Worm (Caenorhabditis elegans) whole organism, L4/young adult: Measurements from ENCODE around the gene K07H8.2.

Source experiments
- W03F9.2 ChIP-seq: fragments of 150-350 bp; optimal IDR thresholded peaks from 2 replicates; lab custom pipeline; 2014; ENCODE audit warnings: missing biosample characterization, missing genetic modification characterization
- dao-5 ChIP-seq: sonication (generic microtip); optimal IDR thresholded peaks from 2 replicates; lab custom pipeline; 2016; ENCODE audit warnings: missing genotype, missing genetic modification characterization, moderate library complexity, missing compliant biosample characterization
- him-1 ChIP-seq: sonication (generic microtip); optimal IDR thresholded peaks from 2 replicates; lab custom pipeline; 2016; ENCODE audit warnings: missing genotype, missing genetic modification reagents, missing genetic modification characterization, missing compliant biosample characterization

DNA sequence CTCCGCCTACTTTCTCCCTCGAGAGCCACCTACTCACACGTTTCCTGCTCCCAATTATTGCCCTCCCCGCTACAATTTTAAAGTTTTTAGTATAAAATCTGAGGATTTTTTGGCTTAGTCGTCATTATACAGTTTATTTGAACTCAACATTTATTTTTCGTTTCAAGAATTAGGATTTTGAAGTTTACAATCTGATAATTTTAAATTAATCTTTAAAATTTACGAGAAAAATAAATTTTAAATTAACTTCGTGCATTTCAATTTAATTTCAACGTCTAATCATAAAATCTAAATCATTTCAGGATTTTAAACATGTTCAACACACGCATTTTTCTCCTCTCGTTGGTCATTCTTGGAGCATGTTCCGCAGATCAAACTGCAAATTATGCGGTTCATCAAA is 37.6 kb downstream of the K07H8.2 start, which contains the start of gene F35H10.2:
- TF ChIP-seq him-1 (tag; lab: Kevin White, UChicago) (no peak), dao-5 (tag; lab: Kevin White, UChicago) (no peak), W03F9.2 (no peak)
